Fruit fly (Drosophila melanogaster) whole organism, embryonic: ENCODE results near the gene Glut3.
A peak's percentile ranks its signal among the peaks of the same experiment; 100 is the strongest.

Source experiments
- Atf3 ChIP-seq: fragments of 200-800 bp; sonication (Bioruptor generic); optimal IDR thresholded peaks from 3 replicates; lab custom pipeline; 2016; ENCODE audit warnings: missing biosample characterization, missing genetic modification characterization
- B-H2 ChIP-seq: fragments of 200-800 bp; sonication (Bioruptor generic); optimal IDR thresholded peaks from 2 replicates; lab custom pipeline; 2018; ENCODE audit warnings: missing biosample characterization, mild to moderate bottlenecking, missing genetic modification characterization
- Bgb ChIP-seq: fragments of 200-800 bp; sonication (Bioruptor generic); IDR thresholded peaks from 2 replicates; pipeline ENCODE4 v1.3.6; 2022; ENCODE audit warnings: missing biosample characterization, missing genetic modification characterization; ENCODE audit not compliant: partially characterized antibody
- CG11695 ChIP-seq: fragments of 200-800 bp; sonication (Bioruptor generic); IDR thresholded peaks from 3 replicates; pipeline ENCODE4 v1.3.6; 2022; ENCODE audit warnings: missing biosample characterization, missing genetic modification characterization
- CG12104 ChIP-seq: fragments of 200-800 bp; sonication (Bioruptor generic); optimal IDR thresholded peaks from 3 replicates; lab custom pipeline; 2016; ENCODE audit warnings: missing biosample characterization, missing genetic modification characterization
- CG12391 ChIP-seq: fragments of 200-800 bp; sonication (Bioruptor generic); optimal IDR thresholded peaks from 3 replicates; lab custom pipeline; 2018; ENCODE audit warnings: missing biosample characterization, mild to moderate bottlenecking, missing genetic modification characterization, moderate library complexity
- CG13775 ChIP-seq: fragments of 200-800 bp; sonication (Bioruptor generic); optimal IDR thresholded peaks from 3 replicates; lab custom pipeline; 2017; ENCODE audit warnings: missing biosample characterization, mild to moderate bottlenecking, missing genetic modification characterization
- CG1792 ChIP-seq: fragments of 200-800 bp; sonication (Bioruptor generic); optimal IDR thresholded peaks from 2 replicates; lab custom pipeline; 2016; ENCODE audit warnings: missing biosample characterization, missing genetic modification characterization
- CG18599 ChIP-seq: fragments of 200-800 bp; sonication (Bioruptor generic); optimal IDR thresholded peaks from 3 replicates; lab custom pipeline; 2017; ENCODE audit warnings: missing biosample characterization, missing genetic modification characterization, mild to moderate bottlenecking, moderate library complexity, missing genetic modification reagents
- CG30403 ChIP-seq: fragments of 200-800 bp; sonication (Bioruptor generic); optimal IDR thresholded peaks from 3 replicates; lab custom pipeline; 2016; ENCODE audit warnings: missing biosample characterization, missing genetic modification characterization
- CG31365 ChIP-seq: fragments of 200-800 bp; sonication (Bioruptor generic); optimal IDR thresholded peaks from 2 replicates; lab custom pipeline; 2018; ENCODE audit warnings: missing biosample characterization, mild to moderate bottlenecking, missing genetic modification characterization
- CG32772 ChIP-seq: fragments of 200-800 bp; sonication (Bioruptor generic); IDR thresholded peaks from 2 replicates; pipeline ENCODE4 v1.3.6; 2022; ENCODE audit warnings: missing biosample characterization, missing genetic modification characterization
- CG34376 ChIP-seq: fragments of 200-800 bp; sonication (Bioruptor generic); optimal IDR thresholded peaks from 2 replicates; lab custom pipeline; 2018; ENCODE audit warnings: missing biosample characterization, mild to moderate bottlenecking, missing genetic modification characterization
- CG3838 ChIP-seq: fragments of 200-800 bp; sonication (Bioruptor generic); optimal IDR thresholded peaks from 3 replicates; lab custom pipeline; 2016; ENCODE audit warnings: missing biosample characterization, missing genetic modification characterization
- CG6175 ChIP-seq: fragments of 200-800 bp; sonication (Bioruptor generic); IDR thresholded peaks from 3 replicates; pipeline ENCODE4 v1.3.6; 2022; ENCODE audit warnings: missing biosample characterization, missing genetic modification characterization
- CG6689 ChIP-seq: fragments of 200-800 bp; sonication (Bioruptor generic); IDR thresholded peaks from 2 replicates; pipeline ENCODE4 v1.3.6; 2022; ENCODE audit warnings: missing biosample characterization, missing genetic modification characterization
- CG6791 ChIP-seq: fragments of 200-800 bp; sonication (Bioruptor generic); IDR thresholded peaks from 3 replicates; pipeline ENCODE4 v1.3.6; 2022; ENCODE audit warnings: missing biosample characterization, missing genetic modification characterization; ENCODE audit not compliant: partially characterized antibody
- CG8359 ChIP-seq: fragments of 200-800 bp; sonication (Bioruptor generic); optimal IDR thresholded peaks from 2 replicates; lab custom pipeline; 2017; ENCODE audit warnings: missing biosample characterization, mild to moderate bottlenecking, missing genetic modification characterization, borderline replicate concordance
- CkIIα-i1 ChIP-seq: fragments of 200-800 bp; sonication (Bioruptor generic); IDR thresholded peaks from 2 replicates; pipeline ENCODE4 v1.3.6; 2022; ENCODE audit warnings: missing biosample characterization, missing genetic modification characterization
- Dip2 ChIP-seq: fragments of 200-800 bp; sonication (Bioruptor generic); IDR thresholded peaks from 2 replicates; pipeline ENCODE4 v1.3.6; 2022; ENCODE audit warnings: missing biosample characterization, missing genetic modification characterization
- E2f1 ChIP-seq: fragments of 200-800 bp; sonication (Bioruptor generic); IDR thresholded peaks from 2 replicates; pipeline ENCODE4 v1.3.6; 2022; ENCODE audit warnings: missing biosample characterization, missing genetic modification characterization
- ERR ChIP-seq: fragments of 200-800 bp; sonication (Bioruptor generic); optimal IDR thresholded peaks from 2 replicates; lab custom pipeline; 2016; ENCODE audit warnings: missing biosample characterization, missing genetic modification characterization
- HmgD ChIP-seq: fragments of 200-800 bp; sonication (Bioruptor generic); optimal IDR thresholded peaks from 3 replicates; lab custom pipeline; 2016; ENCODE audit warnings: missing biosample characterization, missing genetic modification characterization
- Hr51 ChIP-seq, 2 experiments: fragments of 200-800 bp; sonication (Bioruptor generic); optimal IDR thresholded peaks; 2 replicates in 1 of 2; 3 replicates in 1 of 2; lab custom pipeline; 2016 to 2018; ENCODE audit warnings: missing biosample characterization in 2 of 2, missing genetic modification characterization in 2 of 2, mild to moderate bottlenecking in 1 of 2, moderate library complexity in 1 of 2
- MESR4 ChIP-seq: fragments of 200-800 bp; sonication (Bioruptor generic); optimal IDR thresholded peaks from 2 replicates; lab custom pipeline; 2018; ENCODE audit warnings: missing biosample characterization, mild to moderate bottlenecking, missing genetic modification characterization, moderate library complexity
- Med ChIP-seq: fragments of 200-800 bp; sonication (Bioruptor generic); peaks from one replicate; lab custom pipeline; 2016; ENCODE audit warnings: missing biosample characterization, missing genetic modification characterization, mild to moderate bottlenecking, inconsistent platforms, moderate library complexity
- NFAT ChIP-seq: fragments of 200-800 bp; sonication (Bioruptor generic); IDR thresholded peaks from 2 replicates; pipeline ENCODE4 v1.3.6; 2022; ENCODE audit warnings: missing biosample characterization, missing genetic modification characterization
- Nf-YC ChIP-seq: fragments of 200-800 bp; optimal IDR thresholded peaks from 3 replicates; lab custom pipeline; 2019; ENCODE audit warnings: missing biosample characterization, mild to moderate bottlenecking, missing genetic modification characterization, moderate library complexity
- NfI ChIP-seq: fragments of 200-800 bp; sonication (Bioruptor generic); optimal IDR thresholded peaks from 3 replicates; lab custom pipeline; 2018; ENCODE audit warnings: missing biosample characterization, mild to moderate bottlenecking, missing genetic modification characterization, moderate library complexity
- Xbp1 ChIP-seq: fragments of 200-800 bp; sonication (Bioruptor generic); optimal IDR thresholded peaks from 3 replicates; lab custom pipeline; 2016; ENCODE audit warnings: missing biosample characterization, mild to moderate bottlenecking, missing genetic modification characterization
- abd-A ChIP-seq: fragments of 200-800 bp; sonication (Bioruptor generic); optimal IDR thresholded peaks from 3 replicates; lab custom pipeline; 2019; ENCODE audit warnings: missing biosample characterization, mild to moderate bottlenecking, missing genetic modification characterization, moderate library complexity
- al ChIP-seq: fragments of 200-800 bp; sonication (Bioruptor generic); IDR thresholded peaks from 2 replicates; pipeline ENCODE4 v1.3.6; 2022; ENCODE audit warnings: missing biosample characterization, missing genetic modification characterization
- chn ChIP-seq: fragments of 200-800 bp; sonication (Bioruptor generic); optimal IDR thresholded peaks from 2 replicates; lab custom pipeline; 2016; ENCODE audit warnings: missing biosample characterization, missing genetic modification characterization
- corto ChIP-seq: fragments of 200-800 bp; sonication (Bioruptor generic); optimal IDR thresholded peaks from 2 replicates; lab custom pipeline; 2016; ENCODE audit warnings: missing biosample characterization, mild to moderate bottlenecking, missing genetic modification characterization, moderate library complexity
- crc ChIP-seq: fragments of 200-800 bp; sonication (Bioruptor generic); optimal IDR thresholded peaks from 2 replicates; lab custom pipeline; 2016; ENCODE audit warnings: missing biosample characterization, missing genetic modification characterization
- da ChIP-seq: fragments of 200-800 bp; sonication (Bioruptor generic); optimal IDR thresholded peaks from 2 replicates; lab custom pipeline; 2016; ENCODE audit warnings: missing biosample characterization, missing genetic modification characterization
- eyg ChIP-seq: fragments of 200-800 bp; sonication (Bioruptor generic); optimal IDR thresholded peaks from 3 replicates; lab custom pipeline; 2016; ENCODE audit warnings: missing biosample characterization, missing genetic modification characterization
- gcm2 ChIP-seq: fragments of 200-800 bp; sonication (Bioruptor generic); optimal IDR thresholded peaks from 2 replicates; lab custom pipeline; 2016; ENCODE audit warnings: missing biosample characterization, missing genetic modification characterization
- gro ChIP-seq: fragments of 200-800 bp; sonication (Bioruptor generic); optimal IDR thresholded peaks from 2 replicates; lab custom pipeline; 2016; ENCODE audit warnings: missing biosample characterization, missing genetic modification characterization
- gsb-n ChIP-seq: fragments of 200-800 bp; sonication (Bioruptor generic); optimal IDR thresholded peaks from 3 replicates; lab custom pipeline; 2018; ENCODE audit warnings: missing biosample characterization, mild to moderate bottlenecking, missing genetic modification characterization
- inv ChIP-seq: fragments of 200-800 bp; sonication (Bioruptor generic); IDR thresholded peaks from 2 replicates; pipeline ENCODE4 v1.3.6; 2022; ENCODE audit warnings: missing biosample characterization, missing genetic modification characterization; ENCODE audit not compliant: partially characterized antibody
- jumu ChIP-seq: fragments of 200-800 bp; sonication (Bioruptor generic); optimal IDR thresholded peaks from 3 replicates; lab custom pipeline; 2016; ENCODE audit warnings: missing biosample characterization, missing genetic modification characterization
- lmd ChIP-seq: fragments of 200-800 bp; sonication (Bioruptor generic); IDR thresholded peaks from 2 replicates; pipeline ENCODE4 v1.3.6; 2022; ENCODE audit warnings: missing biosample characterization, missing genetic modification characterization
- maf-S ChIP-seq: fragments of 200-800 bp; sonication (Bioruptor generic); optimal IDR thresholded peaks from 2 replicates; lab custom pipeline; 2016; ENCODE audit warnings: missing biosample characterization, missing genetic modification characterization
- prd ChIP-seq, 3 experiments: fragments of >200 bp in 2 of 3; fragments of 200-800 bp in 1 of 3; sonication (Bioruptor generic) in 1 of 3; optimal IDR thresholded peaks in 2 of 3; IDR thresholded peaks in 1 of 3; 2 replicates in 2 of 3; 3 replicates in 1 of 3; pipeline versions ENCODE4 v1.3.6 to Lab custom; 2017 to 2022; ENCODE audit warnings: missing biosample characterization in 1 of 3, missing genetic modification characterization in 1 of 3
- pum ChIP-seq: fragments of 200-800 bp; sonication (Bioruptor generic); optimal IDR thresholded peaks from 2 replicates; lab custom pipeline; 2016; ENCODE audit warnings: missing biosample characterization, missing genetic modification characterization
- row ChIP-seq: fragments of 200-800 bp; sonication (Bioruptor generic); IDR thresholded peaks from 3 replicates; pipeline ENCODE4 v1.3.6; 2022; ENCODE audit warnings: missing biosample characterization, missing genetic modification characterization
- sd ChIP-seq: fragments of 200-800 bp; sonication (Bioruptor generic); optimal IDR thresholded peaks from 3 replicates; lab custom pipeline; 2018; ENCODE audit warnings: missing biosample characterization, mild to moderate bottlenecking, missing genetic modification characterization, moderate library complexity
- toy ChIP-seq: fragments of 200-800 bp; sonication (Bioruptor generic); IDR thresholded peaks from 2 replicates; pipeline ENCODE4 v1.3.6; 2022; ENCODE audit warnings: missing biosample characterization, missing genetic modification characterization
- wek ChIP-seq: fragments of 200-800 bp; sonication (Bioruptor generic); optimal IDR thresholded peaks from 3 replicates; lab custom pipeline; 2018; ENCODE audit warnings: missing biosample characterization, mild to moderate bottlenecking, missing genetic modification characterization, moderate library complexity
- zfh1 ChIP-seq: fragments of 200-800 bp; sonication (Bioruptor generic); IDR thresholded peaks from 3 replicates; pipeline ENCODE4 v1.3.6; 2022; ENCODE audit warnings: missing biosample characterization, missing genetic modification characterization

The Glut3 gene

dm6 chr3R:16800994-16801393, 12.9 kb downstream of the Glut3 start (continued):
- TF ChIP-seq CG12104 (GFP tag; lab: Kevin White, UChicago) (no peak), E2f1 (GFP tag; lab: Robert Waterston, UW) (no peak), crc (no peak), gcm2 (GFP tag; lab: Kevin White, UChicago) (no peak), inv (GFP tag; lab: Robert Waterston, UW) (no peak), Bgb (no peak), Atf3 (no peak), CG6791 (GFP tag; lab: Robert Waterston, UW) (no peak), Hr51 (GFP tag; optimal IDR thresholded peaks at IDR 0.05; lab: Kevin White, UChicago) (peak in 1 of 2 experiments; percentile 31), CkIIα-i1 (no peak), gsb-n (tag; lab: Kevin White, UChicago) (peak; percentile 38), maf-S (GFP tag; lab: Kevin White, UChicago) (no peak), B-H2 (GFP tag; lab: Kevin White, UChicago) (no peak), jumu (no peak), CG11695 (GFP tag; lab: Robert Waterston, UW) (peak; percentile 40; the same call in 1 of the 3 replicates), Nf-YC (tag; lab: Kevin White, UChicago) (no peak), MESR4 (GFP tag; lab: Kevin White, UChicago) (no peak), row (GFP tag; lab: Robert Waterston, UW) (peak; percentile 32; the same call in 1 of the 3 replicates), zfh1 (GFP tag; lab: Robert Waterston, UW) (no peak), ERR (GFP tag; lab: Kevin White, UChicago) (no peak), CG6175 (no peak), eyg (GFP tag; lab: Kevin White, UChicago) (no peak), Med (GFP tag; lab: Kevin White, UChicago) (no peak), CG18599 (GFP tag; lab: Kevin White, UChicago) (peak; percentile 11), CG34376 (GFP tag; lab: Kevin White, UChicago) (no peak), sd (tag; lab: Kevin White, UChicago) (no peak), gro (GFP tag; lab: Kevin White, UChicago) (no peak), CG6689 (GFP tag; lab: Robert Waterston, UW) (peak; percentile 49), toy (GFP tag; lab: Robert Waterston, UW) (no peak), da (GFP tag; lab: Kevin White, UChicago) (no peak), prd (optimal IDR thresholded peaks at IDR 0.05; lab: Kevin White, UChicago) (no peak), prd (GFP tag; IDR thresholded peaks at IDR 0.05; lab: Robert Waterston, UW) (peak; percentile 20; the same call in 1 of the 3 replicates), Dip2 (GFP tag; lab: Robert Waterston, UW) (no peak), CG31365 (tag; lab: Kevin White, UChicago) (no peak), NFAT (GFP tag; lab: Robert Waterston, UW) (no peak), CG1792 (no peak), wek (GFP tag; lab: Kevin White, UChicago) (no peak), lmd (peak; percentile 42), corto (GFP tag; lab: Kevin White, UChicago) (no peak), CG30403 (GFP tag; lab: Kevin White, UChicago) (peak; percentile 45), CG3838 (GFP tag; lab: Kevin White, UChicago) (no peak), CG13775 (peak; percentile 16), CG32772 (GFP tag; lab: Robert Waterston, UW) (no peak), abd-A (no peak), pum (GFP tag; lab: Kevin White, UChicago) (no peak), NfI (GFP tag; lab: Kevin White, UChicago) (no peak), CG12391 (tag; lab: Kevin White, UChicago) (peak; percentile 32), HmgD (GFP tag; lab: Kevin White, UChicago) (no peak), Xbp1 (GFP tag; lab: Kevin White, UChicago) (peak; percentile 27), CG8359 (GFP tag; lab: Kevin White, UChicago) (no peak), chn (GFP tag; lab: Kevin White, UChicago) (no peak), al (GFP tag; lab: Robert Waterston, UW) (no peak)
